Worm (Caenorhabditis elegans): ENCODE results near the gene scl-6.

DNA sequence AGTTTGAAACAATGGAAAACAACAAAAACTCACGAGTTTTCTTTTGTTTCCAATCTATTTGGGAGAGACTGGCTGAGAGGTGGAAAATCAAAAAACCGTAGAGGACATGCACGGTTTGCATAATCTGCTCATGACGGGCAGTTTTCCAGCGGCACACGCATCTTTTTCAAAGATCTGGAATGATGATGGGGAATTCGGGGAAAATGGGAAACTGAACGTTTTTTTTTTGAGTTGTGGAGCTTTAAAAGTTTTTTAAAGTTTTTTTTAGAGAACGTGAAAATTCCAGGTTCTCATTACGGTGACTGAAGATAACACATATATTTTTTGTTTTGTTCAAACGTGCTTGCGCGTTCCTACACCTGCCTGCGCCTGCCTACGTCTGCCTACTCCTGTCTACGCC is 8.1 kb downstream of the scl-6 start, which contains the start of gene C39E9.7:
- TF ChIP-seq nhr-28 (tag; optimal IDR thresholded peaks at IDR 0.05) (no peak), nhr-12 (tag; optimal IDR thresholded peaks at IDR 0.05) (no peak), snpc-4 (tag; optimal IDR thresholded peaks at IDR 0.05) (no peak), ztf-11 (tag; optimal IDR thresholded peaks at IDR 0.05) (no peak), elt-1 (tag; optimal IDR thresholded peaks at IDR 0.05; ENCODE audit: borderline replicate concordance, insufficient read depth) (no peak)
